Fruit fly (Drosophila melanogaster): ENCODE measurements around the gene CG6870.

- TF ChIP-seq fd85E (GFP tag; optimal IDR thresholded peaks at IDR 0.05) (no peak), fd59A (GFP tag; optimal IDR thresholded peaks at IDR 0.05) (no peak), svp (GFP tag) (no peak), vri (GFP tag; optimal IDR thresholded peaks at IDR 0.05) (no peak), CG10669 (GFP tag; optimal IDR thresholded peaks at IDR 0.05) (no peak), lz (GFP tag; optimal IDR thresholded peaks at IDR 0.05) (no peak), CG32006 (GFP tag; optimal IDR thresholded peaks at IDR 0.05) (no peak), acj6 (GFP tag; optimal IDR thresholded peaks at IDR 0.05) (no peak), CG11762 (GFP tag; optimal IDR thresholded peaks at IDR 0.05; ENCODE audit: insufficient read depth) (no peak), pdm3 (GFP tag; optimal IDR thresholded peaks at IDR 0.05) (no peak)
Observed at dm6 chr2L:17625992-17626391, 33.9 kb upstream of the CG6870 start, which contains the start of gene CG15147.
